Fruit fly (Drosophila melanogaster): ENCODE results near the gene Or98b.

Or98b gene

DNA sequence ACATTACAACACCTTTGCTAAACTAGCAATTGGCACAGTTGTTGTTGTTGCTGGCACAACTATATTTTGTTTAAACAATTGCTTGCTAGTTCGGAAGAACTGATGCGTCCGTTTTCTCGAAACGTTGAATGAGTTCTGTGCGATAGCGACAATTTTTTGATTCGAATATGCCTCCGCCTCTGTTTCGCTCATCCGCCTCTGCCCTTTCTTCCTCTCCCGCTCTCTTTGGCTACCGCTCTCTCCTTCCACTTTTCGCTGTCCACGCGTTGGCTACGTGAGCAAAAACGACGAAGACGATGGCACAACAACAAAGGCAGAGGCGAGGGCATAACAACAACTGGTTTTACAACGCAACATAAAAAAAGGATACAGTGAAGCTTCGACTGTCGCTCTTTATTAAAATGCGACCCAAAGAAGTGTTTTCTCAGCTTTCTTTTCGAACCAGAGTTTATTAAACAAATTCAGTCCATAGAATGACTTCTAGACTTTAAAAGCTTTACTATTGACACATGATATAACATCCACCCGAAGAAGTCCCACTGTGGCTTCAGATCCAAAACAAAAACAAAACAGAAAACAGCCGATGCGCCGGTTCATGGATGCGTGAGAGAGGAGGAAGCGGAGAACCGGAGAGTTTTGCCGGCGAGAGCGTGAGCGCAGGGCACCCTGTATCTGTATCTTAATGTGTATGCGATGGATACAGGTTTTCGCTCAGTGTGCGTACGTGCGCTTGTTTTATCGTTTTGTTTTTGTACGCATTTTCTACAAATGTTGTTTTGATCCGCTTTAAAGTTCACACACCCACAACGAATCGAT, 25.7 kb upstream of the Or98b start (continued):
- TF ChIP-seq CG2889 (GFP tag; IDR thresholded peaks at IDR 0.05) (no peak), onecut (GFP tag; IDR thresholded peaks at IDR 0.05) (peak; percentile 97), CG12299 (tag; optimal IDR thresholded peaks at IDR 0.05) (peak; percentile 99), Dad (GFP tag; optimal IDR thresholded peaks at IDR 0.05) (peak; percentile 100), nau (GFP tag; optimal IDR thresholded peaks at IDR 0.05) (peak; percentile 99), tna (GFP tag; IDR thresholded peaks at IDR 0.05; ENCODE audit: partially characterized antibody) (no peak), CG9797 (GFP tag; optimal IDR thresholded peaks at IDR 0.05) (peak; percentile 72), CG13894 (tag; optimal IDR thresholded peaks at IDR 0.05) (peak; percentile 99), lab (GFP tag; optimal IDR thresholded peaks at IDR 0.05) (peak; percentile 100), CG43689 (GFP tag; IDR thresholded peaks at IDR 0.05) (no peak), CG17359 (tag; optimal IDR thresholded peaks at IDR 0.05) (peak; percentile 100), yki (optimal IDR thresholded peaks at IDR 0.05) (peak; percentile 29), zen2 (GFP tag; IDR thresholded peaks at IDR 0.05; ENCODE audit: partially characterized antibody) (no peak), cad (GFP tag; optimal IDR thresholded peaks at IDR 0.05) (peak; percentile 67), chinmo (GFP tag; IDR thresholded peaks at IDR 0.05; ENCODE audit: partially characterized antibody) (no peak), Blimp-1 (GFP tag; optimal IDR thresholded peaks at IDR 0.05) (peak; percentile 97), CG1529 (GFP tag; optimal IDR thresholded peaks at IDR 0.05) (peak; percentile 98), lmd (GFP tag; IDR thresholded peaks at IDR 0.05) (no peak), Dip2 (GFP tag; IDR thresholded peaks at IDR 0.05) (no peak), Doc2 (GFP tag; IDR thresholded peaks at IDR 0.05) (no peak), CG17385 (GFP tag; optimal IDR thresholded peaks at IDR 0.05) (peak; percentile 99), Rx (GFP tag; IDR thresholded peaks at IDR 0.05) (no peak), Adf1 (GFP tag; IDR thresholded peaks at IDR 0.05) (no peak), CG6854 (GFP tag; optimal IDR thresholded peaks at IDR 0.05) (peak; percentile 99), CG1603 (tag; optimal IDR thresholded peaks at IDR 0.05) (peak; percentile 97), CG14667 (GFP tag; IDR thresholded peaks at IDR 0.05) (no peak), luna (GFP tag; optimal IDR thresholded peaks at IDR 0.05) (peak; percentile 99), Atf3 (GFP tag; optimal IDR thresholded peaks at IDR 0.05) (peak; percentile 99), CG4282 (GFP tag; optimal IDR thresholded peaks at IDR 0.05) (peak; percentile 99), ap (GFP tag; IDR thresholded peaks at IDR 0.05) (no peak), CG9817 (tag; optimal IDR thresholded peaks at IDR 0.05) (peak; percentile 99), CkIIα-i1 (GFP tag; IDR thresholded peaks at IDR 0.05) (no peak), CrebB (tag; optimal IDR thresholded peaks at IDR 0.05) (peak; percentile 99), CG18599 (GFP tag; optimal IDR thresholded peaks at IDR 0.05) (peak; percentile 100), Dfd (GFP tag; optimal IDR thresholded peaks at IDR 0.05) (peak in 1 of 2 experiments; percentile 70), sug (tag; optimal IDR thresholded peaks at IDR 0.05) (peak; percentile 98), sima (GFP tag; optimal IDR thresholded peaks at IDR 0.05) (peak; percentile 99), CG8290 (GFP tag; optimal IDR thresholded peaks at IDR 0.05) (peak; percentile 99), CG8290 (tag; optimal IDR thresholded peaks at IDR 0.05) (peak; percentile 94 to 99), salm (tag; optimal IDR thresholded peaks at IDR 0.05) (peak; percentile 98), CG5953 (GFP tag; IDR thresholded peaks at IDR 0.05) (no peak), row (GFP tag; IDR thresholded peaks at IDR 0.05) (no peak), Fer3 (tag; optimal IDR thresholded peaks at IDR 0.05) (peak; percentile 100), stwl (tag; optimal IDR thresholded peaks at IDR 0.05) (peak; percentile 71), dati (GFP tag; IDR thresholded peaks at IDR 0.05) (no peak), dm (GFP tag; optimal IDR thresholded peaks at IDR 0.05) (peak; percentile 99), tap (tag; optimal IDR thresholded peaks at IDR 0.05) (peak; percentile 99), Bgb (GFP tag; IDR thresholded peaks at IDR 0.05; ENCODE audit: partially characterized antibody) (no peak), kah (GFP tag; optimal IDR thresholded peaks at IDR 0.05) (peak; percentile 95), CG3407 (GFP tag; optimal IDR thresholded peaks at IDR 0.05) (peak; percentile 98)
